Fruit fly (Drosophila melanogaster) whole organism, embryonic: ENCODE data around the gene Vha16-2.

Experiments used
- Aef1 ChIP-seq: fragments of 200-800 bp; sonication (Bioruptor generic); IDR thresholded peaks from 3 replicates; pipeline ENCODE4 v1.3.6; 2022; ENCODE audit warnings: missing biosample characterization, missing genetic modification characterization
- Atf6 ChIP-seq: fragments of 200-800 bp; sonication (Bioruptor generic); IDR thresholded peaks from 2 replicates; pipeline ENCODE4 v1.3.6; 2022; ENCODE audit warnings: missing biosample characterization, missing genetic modification characterization
- Blimp-1 ChIP-seq: fragments of 200-800 bp; sonication (Bioruptor generic); optimal IDR thresholded peaks from 3 replicates; lab custom pipeline; 2018; ENCODE audit warnings: missing biosample characterization, missing genetic modification characterization, mild to moderate bottlenecking, moderate library complexity, missing genetic modification reagents
- CG10979 ChIP-seq: fragments of 200-800 bp; sonication (Bioruptor generic); optimal IDR thresholded peaks from 2 replicates; lab custom pipeline; 2018; ENCODE audit warnings: missing biosample characterization, mild to moderate bottlenecking, missing genetic modification characterization, moderate library complexity
- CG11504 ChIP-seq: fragments of 200-800 bp; sonication (Bioruptor generic); optimal IDR thresholded peaks from 3 replicates; lab custom pipeline; 2019; ENCODE audit warnings: missing biosample characterization, mild to moderate bottlenecking, missing genetic modification characterization, moderate library complexity
- CG12104 ChIP-seq: fragments of 200-800 bp; sonication (Bioruptor generic); optimal IDR thresholded peaks from 3 replicates; lab custom pipeline; 2016; ENCODE audit warnings: missing biosample characterization, missing genetic modification characterization
- CG13287 ChIP-seq: fragments of 200-800 bp; sonication (Bioruptor generic); IDR thresholded peaks from 2 replicates; pipeline ENCODE4 v1.3.6; 2022; ENCODE audit warnings: missing biosample characterization, missing genetic modification characterization; ENCODE audit not compliant: partially characterized antibody
- CG15696 ChIP-seq: fragments of 200-800 bp; sonication (Bioruptor generic); optimal IDR thresholded peaks from 2 replicates; lab custom pipeline; 2019; ENCODE audit warnings: missing biosample characterization, mild to moderate bottlenecking, missing genetic modification characterization, moderate library complexity
- CG16863 ChIP-seq: fragments of 200-800 bp; sonication (Bioruptor generic); optimal IDR thresholded peaks from 3 replicates; lab custom pipeline; 2016; ENCODE audit warnings: missing biosample characterization, missing genetic modification characterization
- CG17568 ChIP-seq: fragments of 200-800 bp; sonication (Bioruptor generic); optimal IDR thresholded peaks from 2 replicates; lab custom pipeline; 2018; ENCODE audit warnings: missing biosample characterization, mild to moderate bottlenecking, missing genetic modification characterization, moderate library complexity
- CG2129 ChIP-seq: fragments of 200-800 bp; sonication (Bioruptor generic); IDR thresholded peaks from 2 replicates; pipeline ENCODE4 v1.3.6; 2022; ENCODE audit warnings: missing biosample characterization, missing genetic modification characterization; ENCODE audit not compliant: partially characterized antibody
- CG30020 ChIP-seq: fragments of 200-800 bp; optimal IDR thresholded peaks from 2 replicates; lab custom pipeline; 2019; ENCODE audit warnings: missing biosample characterization, mild to moderate bottlenecking, missing genetic modification characterization, moderate library complexity
- CG31224 ChIP-seq: fragments of 200-800 bp; sonication (Bioruptor generic); IDR thresholded peaks from 2 replicates; pipeline ENCODE4 v1.3.6; 2022; ENCODE audit warnings: missing biosample characterization, missing genetic modification characterization
- CG3407 ChIP-seq: fragments of 200-800 bp; sonication (Bioruptor generic); optimal IDR thresholded peaks from 2 replicates; lab custom pipeline; 2018; ENCODE audit warnings: missing biosample characterization, mild to moderate bottlenecking, missing genetic modification characterization
- CG4328 ChIP-seq: fragments of 200-800 bp; sonication (Bioruptor generic); optimal IDR thresholded peaks from 3 replicates; lab custom pipeline; 2017; ENCODE audit warnings: missing biosample characterization, missing genetic modification reagents, missing genetic modification characterization
- CG5245 ChIP-seq: fragments of 200-800 bp; sonication (Bioruptor generic); optimal IDR thresholded peaks from 3 replicates; lab custom pipeline; 2016; ENCODE audit warnings: missing biosample characterization, missing genetic modification characterization
- CG6654 ChIP-seq: fragments of 200-800 bp; sonication (Bioruptor generic); optimal IDR thresholded peaks from 2 replicates; lab custom pipeline; 2017; ENCODE audit warnings: missing biosample characterization, mild to moderate bottlenecking, missing genetic modification characterization
- CG6813 ChIP-seq: fragments of 200-800 bp; sonication (Bioruptor generic); optimal IDR thresholded peaks from 2 replicates; lab custom pipeline; 2017; ENCODE audit warnings: missing biosample characterization, missing genetic modification characterization, mild to moderate bottlenecking, moderate library complexity, missing genetic modification reagents
- CG7839 ChIP-seq: fragments of 200-800 bp; sonication (Bioruptor generic); optimal IDR thresholded peaks from 3 replicates; lab custom pipeline; 2018; ENCODE audit warnings: missing biosample characterization, mild to moderate bottlenecking, missing genetic modification characterization, moderate library complexity
- CG8281 ChIP-seq: fragments of 200-800 bp; sonication (Bioruptor generic); optimal IDR thresholded peaks from 2 replicates; lab custom pipeline; 2018; ENCODE audit warnings: missing biosample characterization, mild to moderate bottlenecking, missing genetic modification characterization, moderate library complexity
- CG9876 ChIP-seq: fragments of 200-800 bp; sonication (Bioruptor generic); optimal IDR thresholded peaks from 2 replicates; lab custom pipeline; 2016; ENCODE audit warnings: missing biosample characterization, missing genetic modification characterization
- CkIIα-i1 ChIP-seq: fragments of 200-800 bp; sonication (Bioruptor generic); IDR thresholded peaks from 2 replicates; pipeline ENCODE4 v1.3.6; 2022; ENCODE audit warnings: missing biosample characterization, missing genetic modification characterization
- Deaf1 ChIP-seq: fragments of 200-800 bp; optimal IDR thresholded peaks from 3 replicates; lab custom pipeline; 2019; ENCODE audit warnings: missing biosample characterization, mild to moderate bottlenecking, missing genetic modification characterization, moderate library complexity
- Dll ChIP-seq: fragments of 200-800 bp; sonication (Bioruptor generic); IDR thresholded peaks from 4 replicates; pipeline ENCODE4 v1.3.6; 2022; ENCODE audit warnings: missing biosample characterization, missing genetic modification characterization; ENCODE audit not compliant: partially characterized antibody
- Drgx ChIP-seq: fragments of 200-800 bp; sonication (Bioruptor generic); IDR thresholded peaks from 2 replicates; pipeline ENCODE4 v1.3.6; 2022; ENCODE audit warnings: missing biosample characterization, missing genetic modification characterization
- GATAe ChIP-seq: fragments of 200-800 bp; sonication (Bioruptor generic); conservative IDR thresholded peaks from 2 replicates; pipeline ENCODE4 v1.3.6; 2022; ENCODE audit warnings: missing biosample characterization, missing genetic modification characterization
- Hmx ChIP-seq: fragments of 200-800 bp; sonication (Bioruptor generic); optimal IDR thresholded peaks from 2 replicates; lab custom pipeline; 2016; ENCODE audit warnings: missing biosample characterization, missing genetic modification characterization
- Hr3 ChIP-seq: fragments of 200-800 bp; sonication (Bioruptor generic); optimal IDR thresholded peaks from 3 replicates; lab custom pipeline; 2016; ENCODE audit warnings: missing biosample characterization, missing genetic modification characterization
- Hr39 ChIP-seq: fragments of >200 bp; optimal IDR thresholded peaks from 2 replicates; lab custom pipeline; 2017
- Kr ChIP-seq: fragments of 200-800 bp; sonication (Bioruptor generic); optimal IDR thresholded peaks from 2 replicates; lab custom pipeline; 2017; ENCODE audit warnings: missing biosample characterization, mild to moderate bottlenecking, missing genetic modification characterization
- MBD-R2 ChIP-seq: fragments of 200-800 bp; sonication (Bioruptor generic); IDR thresholded peaks from 2 replicates; pipeline ENCODE4 v1.3.6; 2022; ENCODE audit warnings: missing biosample characterization, missing genetic modification characterization
- MTF-1 ChIP-seq: fragments of 200-800 bp; sonication (Bioruptor generic); optimal IDR thresholded peaks from 2 replicates; lab custom pipeline; 2018; ENCODE audit warnings: missing biosample characterization, mild to moderate bottlenecking, missing genetic modification characterization, borderline replicate concordance
- Mad ChIP-seq: fragments of 200-800 bp; sonication (Bioruptor generic); optimal IDR thresholded peaks from 2 replicates; lab custom pipeline; 2016; ENCODE audit warnings: missing biosample characterization, missing genetic modification characterization
- NFAT ChIP-seq: fragments of 200-800 bp; sonication (Bioruptor generic); IDR thresholded peaks from 2 replicates; pipeline ENCODE4 v1.3.6; 2022; ENCODE audit warnings: missing biosample characterization, missing genetic modification characterization
- Nf-YA ChIP-seq: fragments of 200-800 bp; sonication (Bioruptor generic); IDR thresholded peaks from 2 replicates; pipeline ENCODE4 v1.3.6; 2022; ENCODE audit warnings: missing biosample characterization, missing genetic modification characterization
- Six4 ChIP-seq: fragments of 200-800 bp; sonication (Bioruptor generic); optimal IDR thresholded peaks from 2 replicates; lab custom pipeline; 2016; ENCODE audit warnings: missing biosample characterization, missing genetic modification characterization
- Xbp1 ChIP-seq: fragments of 200-800 bp; sonication (Bioruptor generic); optimal IDR thresholded peaks from 3 replicates; lab custom pipeline; 2016; ENCODE audit warnings: missing biosample characterization, mild to moderate bottlenecking, missing genetic modification characterization
- bowl ChIP-seq: fragments of 200-800 bp; sonication (Bioruptor generic); IDR thresholded peaks from 2 replicates; pipeline ENCODE4 v1.3.6; 2022; ENCODE audit warnings: missing biosample characterization, missing genetic modification characterization
- cg ChIP-seq: fragments of 200-800 bp; sonication (Bioruptor generic); optimal IDR thresholded peaks from 3 replicates; lab custom pipeline; 2019; ENCODE audit warnings: missing biosample characterization, mild to moderate bottlenecking, missing genetic modification characterization, moderate library complexity
- chn ChIP-seq: fragments of 200-800 bp; sonication (Bioruptor generic); optimal IDR thresholded peaks from 2 replicates; lab custom pipeline; 2016; ENCODE audit warnings: missing biosample characterization, missing genetic modification characterization
- danr ChIP-seq: fragments of 200-800 bp; sonication (Bioruptor generic); IDR thresholded peaks from 2 replicates; pipeline ENCODE4 v1.3.6; 2022; ENCODE audit warnings: missing biosample characterization, missing genetic modification characterization
- exex ChIP-seq: fragments of 200-800 bp; sonication (Bioruptor generic); optimal IDR thresholded peaks from 4 replicates; lab custom pipeline; 2018; ENCODE audit warnings: missing biosample characterization, mild to moderate bottlenecking, missing genetic modification characterization, moderate library complexity
- her ChIP-seq: fragments of 200-800 bp; sonication (Bioruptor generic); optimal IDR thresholded peaks from 2 replicates; lab custom pipeline; 2016; ENCODE audit warnings: missing biosample characterization, missing genetic modification characterization
- lov ChIP-seq, 2 experiments: fragments of 200-800 bp in 1 of 2; fragments of >200 bp in 1 of 2; sonication (Bioruptor generic) in 1 of 2; IDR thresholded peaks in 1 of 2; optimal IDR thresholded peaks in 1 of 2; 2 replicates in 1 of 2; 3 replicates in 1 of 2; pipeline versions ENCODE4 v1.3.6 to Lab custom; 2017 to 2022; ENCODE audit warnings: missing biosample characterization in 1 of 2, missing genetic modification characterization in 1 of 2
- oc ChIP-seq: fragments of 200-800 bp; sonication (Bioruptor generic); optimal IDR thresholded peaks from 2 replicates; lab custom pipeline; 2018; ENCODE audit warnings: missing biosample characterization, mild to moderate bottlenecking, missing genetic modification characterization, moderate library complexity
- pan ChIP-seq, 4 experiments: fragments of >200 bp in 3 of 4; fragments of 200-800 bp in 1 of 4; sonication (Bioruptor generic) in 1 of 4; optimal IDR thresholded peaks in 3 of 4; IDR thresholded peaks in 1 of 4; 2 replicates each; pipeline versions ENCODE4 v1.3.6 to Lab custom; 2017 to 2022; ENCODE audit warnings: missing biosample characterization in 2 of 4, missing genetic modification characterization in 2 of 4, mixed read lengths in 1 of 4
- toy ChIP-seq: fragments of 200-800 bp; sonication (Bioruptor generic); IDR thresholded peaks from 2 replicates; pipeline ENCODE4 v1.3.6; 2022; ENCODE audit warnings: missing biosample characterization, missing genetic modification characterization
- vvl ChIP-seq: fragments of 200-800 bp; sonication (Bioruptor generic); IDR thresholded peaks from 2 replicates; pipeline ENCODE4 v1.3.6; 2022; ENCODE audit warnings: missing biosample characterization, missing genetic modification characterization

Vha16-2 gene

DNA sequence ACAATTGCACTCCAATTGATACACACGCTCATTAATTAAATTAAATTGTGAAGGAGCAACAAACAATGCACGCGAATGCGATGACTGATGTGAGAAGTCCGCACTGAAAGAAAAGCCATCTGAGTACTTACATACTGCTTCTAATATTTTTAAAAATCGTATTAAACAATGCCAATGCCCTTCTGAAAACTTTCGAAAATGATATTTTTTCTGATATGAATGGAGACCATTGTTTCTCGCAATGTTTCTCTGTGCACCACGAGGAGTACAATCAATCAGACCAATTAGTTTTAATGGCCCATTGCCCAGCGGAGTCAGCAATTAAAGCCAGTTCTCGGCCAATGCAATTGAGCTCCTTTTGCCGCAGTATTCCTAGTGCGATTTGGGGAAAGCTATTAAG, 41.6 kb upstream of the Vha16-2 start (continued):
- peak; percentile 13 for TF ChIP-seq CG10979 (tag; lab: Kevin White, UChicago)
- no peak for TF ChIP-seq Six4
- peak; percentile 50 for TF ChIP-seq Drgx (GFP tag; lab: Robert Waterston, UW)
- no peak for TF ChIP-seq Hmx
- TF ChIP-seq CG31224 (GFP tag; lab: Robert Waterston, UW): no peak
- no peak for TF ChIP-seq Dll
- TF ChIP-seq CG2129 (GFP tag; lab: Robert Waterston, UW): no peak
- TF ChIP-seq Atf6 (GFP tag; lab: Robert Waterston, UW): no peak
- TF ChIP-seq CG15696: peak; percentile 18
- no peak for TF ChIP-seq danr
- no peak for TF ChIP-seq CG6813 (GFP tag; lab: Kevin White, UChicago)
- TF ChIP-seq CG11504 (tag; lab: Kevin White, UChicago): peak; percentile 24
- no peak for TF ChIP-seq Nf-YA (GFP tag; lab: Robert Waterston, UW)
- no peak for TF ChIP-seq CkIIα-i1 (GFP tag; lab: Robert Waterston, UW)
- no peak for TF ChIP-seq GATAe (GFP tag; lab: Robert Waterston, UW)
- TF ChIP-seq MBD-R2 (GFP tag; lab: Robert Waterston, UW): no peak
- no peak for TF ChIP-seq CG16863
- no peak for TF ChIP-seq CG5245 (GFP tag; lab: Kevin White, UChicago)
- no peak for TF ChIP-seq Kr (GFP tag; lab: Kevin White, UChicago)
- TF ChIP-seq NFAT (GFP tag; lab: Robert Waterston, UW): no peak
- no peak for TF ChIP-seq toy (GFP tag; lab: Robert Waterston, UW)
- no peak for TF ChIP-seq Hr3 (GFP tag; lab: Kevin White, UChicago)
- peak; percentile 18 for TF ChIP-seq Blimp-1 (GFP tag; lab: Kevin White, UChicago)
- peak; percentile 7 for TF ChIP-seq Xbp1
- no peak for TF ChIP-seq her (GFP tag; lab: Kevin White, UChicago)
- TF ChIP-seq oc (tag; lab: Kevin White, UChicago): no peak
- no peak for TF ChIP-seq CG4328 (GFP tag; lab: Kevin White, UChicago)
- no peak for TF ChIP-seq lov (optimal IDR thresholded peaks at IDR 0.05; lab: Kevin White, UChicago)
- 0 out of 3 replicates have a peak, but pooled peaks have one; percentile 17 for TF ChIP-seq lov (GFP tag; IDR thresholded peaks at IDR 0.05; lab: Robert Waterston, UW)
- no peak for TF ChIP-seq CG12104 (GFP tag; lab: Kevin White, UChicago)
- no peak for TF ChIP-seq Aef1
- TF ChIP-seq CG13287 (GFP tag; lab: Robert Waterston, UW): no peak
- no peak for TF ChIP-seq CG3407
- TF ChIP-seq MTF-1 (GFP tag; lab: Kevin White, UChicago): no peak
- no peak for TF ChIP-seq cg (GFP tag; lab: Kevin White, UChicago)
- no peak for TF ChIP-seq CG17568 (GFP tag; lab: Kevin White, UChicago)
- no peak for TF ChIP-seq chn (GFP tag; lab: Kevin White, UChicago)
- TF ChIP-seq CG8281 (tag; lab: Kevin White, UChicago): no peak
- no peak for TF ChIP-seq CG9876 (GFP tag; lab: Kevin White, UChicago)
- no peak for TF ChIP-seq CG6654 (GFP tag; lab: Kevin White, UChicago)
- TF ChIP-seq bowl (GFP tag; lab: Robert Waterston, UW): no peak
- no peak for TF ChIP-seq pan (optimal IDR thresholded peaks at IDR 0.05; lab: Kevin White, UChicago)
- TF ChIP-seq pan (GFP tag; optimal IDR thresholded peaks at IDR 0.05 in 1 of 2, IDR thresholded peaks at IDR 0.05 in 1 of 2): no peak
- TF ChIP-seq CG30020 (tag; lab: Kevin White, UChicago): no peak
- no peak for TF ChIP-seq Deaf1
- peak; percentile 49 for TF ChIP-seq vvl (GFP tag; lab: Robert Waterston, UW)
- no peak for TF ChIP-seq Hr39
- no peak for TF ChIP-seq Mad
- TF ChIP-seq exex (tag; lab: Kevin White, UChicago): no peak
- TF ChIP-seq CG7839 (tag; lab: Kevin White, UChicago): peak; percentile 12
